Fruit fly (Drosophila melanogaster) whole organism, embryonic: Measurements from ENCODE around the gene CheB38c.
A peak's percentile ranks its signal among the peaks of the same experiment; 100 is the strongest.

ENCODE experiments used
- ATbp ChIP-seq: fragments of 200-800 bp; sonication (Bioruptor generic); optimal IDR thresholded peaks from 2 replicates; lab custom pipeline; 2017; ENCODE audit warnings: missing biosample characterization, mild to moderate bottlenecking, missing genetic modification characterization, missing genetic modification reagents
- Blimp-1 ChIP-seq: fragments of 200-800 bp; sonication (Bioruptor generic); optimal IDR thresholded peaks from 3 replicates; lab custom pipeline; 2018; ENCODE audit warnings: missing biosample characterization, missing genetic modification characterization, mild to moderate bottlenecking, moderate library complexity, missing genetic modification reagents
- CG10543 ChIP-seq: fragments of 200-800 bp; sonication (Bioruptor generic); optimal IDR thresholded peaks from 3 replicates; lab custom pipeline; 2017; ENCODE audit warnings: missing biosample characterization, mild to moderate bottlenecking, missing genetic modification characterization, moderate library complexity
- CG10979 ChIP-seq: fragments of 200-800 bp; sonication (Bioruptor generic); optimal IDR thresholded peaks from 2 replicates; lab custom pipeline; 2018; ENCODE audit warnings: missing biosample characterization, mild to moderate bottlenecking, missing genetic modification characterization, moderate library complexity
- CG11093 ChIP-seq: fragments of 200-800 bp; sonication (Bioruptor generic); IDR thresholded peaks from 3 replicates; pipeline ENCODE4 v1.3.6; 2022; ENCODE audit warnings: missing biosample characterization, missing genetic modification characterization
- CG11504 ChIP-seq: fragments of 200-800 bp; sonication (Bioruptor generic); optimal IDR thresholded peaks from 3 replicates; lab custom pipeline; 2019; ENCODE audit warnings: missing biosample characterization, mild to moderate bottlenecking, missing genetic modification characterization, moderate library complexity
- CG13894 ChIP-seq: fragments of 200-800 bp; sonication (Bioruptor generic); optimal IDR thresholded peaks from 3 replicates; lab custom pipeline; 2018; ENCODE audit warnings: missing biosample characterization, mild to moderate bottlenecking, missing genetic modification characterization, moderate library complexity
- CG14014 ChIP-seq: fragments of 200-800 bp; sonication (Bioruptor generic); IDR thresholded peaks from 2 replicates; pipeline ENCODE4 v1.3.6; 2022; ENCODE audit warnings: missing biosample characterization, missing genetic modification characterization
- CG14965 ChIP-seq: fragments of 200-800 bp; sonication (Bioruptor generic); optimal IDR thresholded peaks from 2 replicates; lab custom pipeline; 2016; ENCODE audit warnings: missing biosample characterization, missing genetic modification characterization, borderline replicate concordance
- CG16815 ChIP-seq: fragments of 200-800 bp; sonication (Bioruptor generic); optimal IDR thresholded peaks from 3 replicates; lab custom pipeline; 2017; ENCODE audit warnings: missing biosample characterization, mild to moderate bottlenecking, missing genetic modification characterization
- CG17912 ChIP-seq: fragments of 200-800 bp; sonication (Bioruptor generic); optimal IDR thresholded peaks from 2 replicates; lab custom pipeline; 2018; ENCODE audit warnings: missing biosample characterization, mild to moderate bottlenecking, missing genetic modification characterization
- CG18011 ChIP-seq: fragments of 200-800 bp; sonication (Bioruptor generic); optimal IDR thresholded peaks from 2 replicates; lab custom pipeline; 2017; ENCODE audit warnings: missing biosample characterization, missing genetic modification characterization, mild to moderate bottlenecking, moderate library complexity, missing genotype
- CG18262 ChIP-seq: fragments of 200-800 bp; optimal IDR thresholded peaks from 3 replicates; lab custom pipeline; 2019; ENCODE audit warnings: missing biosample characterization, mild to moderate bottlenecking, missing genetic modification characterization, moderate library complexity
- CG18619 ChIP-seq: fragments of 200-800 bp; sonication (Bioruptor generic); optimal IDR thresholded peaks from 3 replicates; lab custom pipeline; 2017; ENCODE audit warnings: missing biosample characterization, mild to moderate bottlenecking, missing genetic modification characterization
- CG18764 ChIP-seq: fragments of 200-800 bp; sonication (Bioruptor generic); optimal IDR thresholded peaks from 3 replicates; lab custom pipeline; 2016; ENCODE audit warnings: missing biosample characterization, missing genetic modification characterization
- CG34376 ChIP-seq: fragments of 200-800 bp; sonication (Bioruptor generic); optimal IDR thresholded peaks from 2 replicates; lab custom pipeline; 2018; ENCODE audit warnings: missing biosample characterization, mild to moderate bottlenecking, missing genetic modification characterization
- CG7556 ChIP-seq: fragments of 200-800 bp; sonication (Bioruptor generic); optimal IDR thresholded peaks from 2 replicates; lab custom pipeline; 2017; ENCODE audit warnings: missing biosample characterization, mild to moderate bottlenecking, missing genetic modification characterization
- CG9932 ChIP-seq: fragments of 200-800 bp; sonication (Bioruptor generic); IDR thresholded peaks from 2 replicates; pipeline ENCODE4 v1.3.6; 2022; ENCODE audit warnings: missing biosample characterization, missing genetic modification characterization
- CHES-1-like ChIP-seq: fragments of 200-800 bp; sonication (Bioruptor generic); optimal IDR thresholded peaks from 2 replicates; lab custom pipeline; 2016; ENCODE audit warnings: missing biosample characterization, missing genetic modification characterization
- Doc3 ChIP-seq: fragments of 200-800 bp; sonication (Bioruptor generic); IDR thresholded peaks from 3 replicates; pipeline ENCODE4 v1.3.6; 2022; ENCODE audit warnings: missing biosample characterization, missing genetic modification characterization; ENCODE audit not compliant: partially characterized antibody
- Eip74EF ChIP-seq, 2 experiments: fragments of 200-800 bp in 1 of 2; fragments of >200 bp in 1 of 2; sonication (Bioruptor generic) in 1 of 2; optimal IDR thresholded peaks; 2 replicates each; lab custom pipeline; 2017 to 2019; ENCODE audit warnings: missing biosample characterization in 2 of 2, missing genetic modification characterization in 2 of 2, mild to moderate bottlenecking in 1 of 2, moderate library complexity in 1 of 2
- HmgD ChIP-seq: fragments of 200-800 bp; sonication (Bioruptor generic); optimal IDR thresholded peaks from 3 replicates; lab custom pipeline; 2016; ENCODE audit warnings: missing biosample characterization, missing genetic modification characterization
- Lhr ChIP-seq: fragments of 200-800 bp; sonication (Bioruptor generic); optimal IDR thresholded peaks from 3 replicates; lab custom pipeline; 2017; ENCODE audit warnings: mild to moderate bottlenecking, missing biosample characterization, missing genetic modification reagents, missing genetic modification characterization
- MTF-1 ChIP-seq: fragments of 200-800 bp; sonication (Bioruptor generic); optimal IDR thresholded peaks from 2 replicates; lab custom pipeline; 2018; ENCODE audit warnings: missing biosample characterization, mild to moderate bottlenecking, missing genetic modification characterization, borderline replicate concordance
- Stat92E ChIP-seq, 3 experiments: fragments of >200 bp in 2 of 3; fragments of 200-800 bp in 1 of 3; sonication (Bioruptor generic) in 1 of 3; optimal IDR thresholded peaks; 2 replicates each; lab custom pipeline; 2017 to 2019; ENCODE audit warnings: missing biosample characterization in 3 of 3, missing genetic modification characterization in 3 of 3, mild to moderate bottlenecking in 1 of 3, moderate library complexity in 1 of 3
- Trl ChIP-seq, 3 experiments: fragments of >200 bp in 2 of 3; fragments of 200-800 bp in 1 of 3; sonication (Bioruptor generic) in 1 of 3; optimal IDR thresholded peaks; 2 replicates in 1 of 3; 3 replicates in 2 of 3; lab custom pipeline; 2016 to 2017; ENCODE audit warnings: missing biosample characterization in 1 of 3, missing genetic modification characterization in 1 of 3
- Xrp1 ChIP-seq: fragments of 200-800 bp; sonication (Bioruptor generic); IDR thresholded peaks from 2 replicates; pipeline ENCODE4 v1.3.6; 2022; ENCODE audit warnings: missing biosample characterization, missing genetic modification characterization
- YL-1 ChIP-seq: fragments of 200-800 bp; sonication (Bioruptor generic); optimal IDR thresholded peaks from 3 replicates; lab custom pipeline; 2017; ENCODE audit warnings: missing biosample characterization, mild to moderate bottlenecking, missing genetic modification characterization
- ase ChIP-seq: fragments of 200-800 bp; sonication (Bioruptor generic); IDR thresholded peaks from 3 replicates; pipeline ENCODE4 v1.3.6; 2022; ENCODE audit warnings: missing biosample characterization, missing genetic modification characterization
- ato ChIP-seq: fragments of 200-800 bp; sonication (Bioruptor generic); IDR thresholded peaks from 2 replicates; pipeline ENCODE4 v1.3.6; 2022; ENCODE audit warnings: missing biosample characterization, missing genetic modification characterization; ENCODE audit not compliant: partially characterized antibody
- bbx ChIP-seq: fragments of 200-800 bp; sonication (Bioruptor generic); IDR thresholded peaks from 2 replicates; pipeline ENCODE4 v1.3.6; 2022; ENCODE audit warnings: missing biosample characterization, missing genetic modification characterization; ENCODE audit not compliant: partially characterized antibody
- bigmax ChIP-seq: fragments of 200-800 bp; sonication (Bioruptor generic); optimal IDR thresholded peaks from 2 replicates; lab custom pipeline; 2018; ENCODE audit warnings: missing biosample characterization, mild to moderate bottlenecking, missing genetic modification characterization
- bsh ChIP-seq, 2 experiments: fragments of 200-800 bp; sonication (Bioruptor generic); optimal IDR thresholded peaks; 2 replicates each; lab custom pipeline; 2017 to 2018; ENCODE audit warnings: mild to moderate bottlenecking in 2 of 2, missing biosample characterization in 2 of 2, missing genetic modification characterization in 2 of 2, moderate library complexity in 1 of 2
- chinmo ChIP-seq: fragments of 200-800 bp; sonication (Bioruptor generic); IDR thresholded peaks from 4 replicates; pipeline ENCODE4 v1.3.6; 2022; ENCODE audit warnings: missing biosample characterization, missing genetic modification characterization; ENCODE audit not compliant: partially characterized antibody
- dati ChIP-seq: fragments of 200-800 bp; sonication (Bioruptor generic); IDR thresholded peaks from 2 replicates; pipeline ENCODE4 v1.3.6; 2022; ENCODE audit warnings: missing biosample characterization, missing genetic modification characterization
- hbn ChIP-seq: fragments of 200-800 bp; sonication (Bioruptor generic); IDR thresholded peaks from 2 replicates; pipeline ENCODE4 v1.3.6; 2022; ENCODE audit warnings: missing biosample characterization, missing genetic modification characterization; ENCODE audit not compliant: partially characterized antibody
- her ChIP-seq: fragments of 200-800 bp; sonication (Bioruptor generic); optimal IDR thresholded peaks from 2 replicates; lab custom pipeline; 2016; ENCODE audit warnings: missing biosample characterization, missing genetic modification characterization
- ind ChIP-seq: fragments of 200-800 bp; sonication (Bioruptor generic); optimal IDR thresholded peaks from 3 replicates; lab custom pipeline; 2016; ENCODE audit warnings: missing biosample characterization, missing genetic modification characterization
- mirr ChIP-seq: fragments of 200-800 bp; sonication (Bioruptor generic); optimal IDR thresholded peaks from 3 replicates; lab custom pipeline; 2018; ENCODE audit warnings: missing biosample characterization, mild to moderate bottlenecking, missing genetic modification characterization
- nerfin-1 ChIP-seq: fragments of 200-800 bp; sonication (Bioruptor generic); optimal IDR thresholded peaks from 3 replicates; lab custom pipeline; 2019; ENCODE audit warnings: missing biosample characterization, mild to moderate bottlenecking, missing genetic modification characterization, moderate library complexity
- pros ChIP-seq: fragments of 200-800 bp; sonication (Bioruptor generic); optimal IDR thresholded peaks from 3 replicates; lab custom pipeline; 2019; ENCODE audit warnings: missing biosample characterization, mild to moderate bottlenecking, missing genetic modification characterization, moderate library complexity
- tap ChIP-seq: fragments of 200-800 bp; optimal IDR thresholded peaks from 3 replicates; lab custom pipeline; 2019; ENCODE audit warnings: missing biosample characterization, mild to moderate bottlenecking, missing genetic modification characterization, moderate library complexity
- unc-4 ChIP-seq: fragments of 200-800 bp; sonication (Bioruptor generic); IDR thresholded peaks from 2 replicates; pipeline ENCODE4 v1.3.6; 2022; ENCODE audit warnings: missing biosample characterization, missing genetic modification characterization; ENCODE audit not compliant: partially characterized antibody
- vnd ChIP-seq: fragments of 200-800 bp; sonication (Bioruptor generic); IDR thresholded peaks from 3 replicates; pipeline ENCODE4 v1.3.6; 2022; ENCODE audit warnings: missing biosample characterization, missing genetic modification characterization; ENCODE audit not compliant: partially characterized antibody
- wor ChIP-seq: fragments of 200-800 bp; sonication (Bioruptor generic); IDR thresholded peaks from 2 replicates; pipeline ENCODE4 v1.3.6; 2022; ENCODE audit warnings: missing biosample characterization, missing genetic modification characterization
- yki ChIP-seq: fragments of >200 bp; optimal IDR thresholded peaks from 3 replicates; lab custom pipeline; 2018

The CheB38c gene

DNA sequence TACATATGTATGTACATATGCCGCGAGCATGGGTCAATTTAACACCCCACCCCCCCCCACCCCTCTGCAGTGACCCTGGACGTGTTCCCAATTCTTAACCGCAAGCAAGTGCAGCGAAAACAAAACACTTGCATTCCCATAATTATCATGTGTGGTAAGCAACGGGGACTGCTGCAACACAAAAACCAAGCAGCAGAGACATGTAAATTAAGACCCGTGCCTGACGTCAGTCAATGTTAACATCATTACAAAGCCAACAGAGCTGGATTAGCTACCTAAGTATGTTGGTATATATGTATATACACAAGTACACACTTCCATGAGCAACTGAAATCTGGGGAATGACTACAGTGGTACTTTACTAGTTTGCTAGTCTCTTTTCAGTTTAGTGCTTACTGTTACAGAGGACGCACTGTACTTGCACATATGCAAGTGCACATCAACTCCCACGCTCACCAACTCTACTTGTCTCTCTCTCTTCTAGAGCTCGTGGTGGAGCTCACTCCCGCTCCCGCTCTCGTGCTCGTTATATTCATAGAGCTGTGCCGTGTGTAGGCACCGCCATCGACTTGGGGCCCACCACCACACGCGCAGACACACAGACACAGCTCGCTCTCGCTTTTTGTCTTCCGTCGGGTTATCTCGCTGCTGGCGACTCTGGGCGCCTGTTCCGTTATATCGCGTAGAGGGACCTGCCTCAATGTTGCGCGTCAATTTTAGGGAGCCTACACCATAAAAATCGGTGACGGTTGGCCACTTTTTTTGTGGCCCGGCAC lies 770 bp upstream of the CheB38c start (continued):
- TF ChIP-seq Doc3 (GFP tag; lab: Robert Waterston, UW) = peak; percentile 55; the same call in 2 of the 3 replicates
- peak; percentile 9 for TF ChIP-seq MTF-1 (GFP tag; lab: Kevin White, UChicago)
- TF ChIP-seq tap (tag; lab: Kevin White, UChicago) = no peak
- TF ChIP-seq bbx (GFP tag; lab: Robert Waterston, UW) = peak; percentile 67
- TF ChIP-seq CG14965 = no peak
- TF ChIP-seq nerfin-1 = no peak
- peak; percentile 79 for TF ChIP-seq CG13894 (tag; lab: Kevin White, UChicago)
- TF ChIP-seq unc-4 (GFP tag; lab: Robert Waterston, UW) = peak; percentile 60
- peak; percentile 23 for TF ChIP-seq Lhr (GFP tag; lab: Kevin White, UChicago)
- peak; percentile 47; the same call in 1 of the 2 replicates for TF ChIP-seq Xrp1 (GFP tag; lab: Robert Waterston, UW)
- peak; percentile 5 for TF ChIP-seq ind
- TF ChIP-seq CG11093 (GFP tag; lab: Robert Waterston, UW) = no peak
- TF ChIP-seq ato = 0 out of 2 replicates have a peak, but pooled peaks have one; percentile 50
- TF ChIP-seq pros (GFP tag; lab: Kevin White, UChicago) = peak; percentile 94
- peak; percentile 84 to 90 for TF ChIP-seq Trl (optimal IDR thresholded peaks at IDR 0.05; lab: Kevin White, UChicago)
- TF ChIP-seq Trl (GFP tag; optimal IDR thresholded peaks at IDR 0.05; lab: Kevin White, UChicago) = no peak
- no peak for TF ChIP-seq wor (GFP tag; lab: Robert Waterston, UW)
- TF ChIP-seq Blimp-1 (GFP tag; lab: Kevin White, UChicago) = peak; percentile 63
- TF ChIP-seq ase (GFP tag; lab: Robert Waterston, UW) = 0 out of 3 replicates have a peak, but pooled peaks have one; percentile 47
- TF ChIP-seq HmgD = no peak
- no peak for TF ChIP-seq YL-1 (GFP tag; lab: Kevin White, UChicago)
- TF ChIP-seq CHES-1-like (GFP tag; lab: Kevin White, UChicago) = no peak
- no peak for TF ChIP-seq bsh (GFP tag; optimal IDR thresholded peaks at IDR 0.05; lab: Kevin White, UChicago)
- TF ChIP-seq CG16815 (GFP tag; lab: Kevin White, UChicago) = no peak
- TF ChIP-seq hbn (GFP tag; lab: Robert Waterston, UW) = peak; percentile 37
- TF ChIP-seq vnd = 0 out of 3 replicates have a peak, but pooled peaks have one; percentile 36
- TF ChIP-seq Stat92E (GFP tag; optimal IDR thresholded peaks at IDR 0.05; lab: Kevin White, UChicago) = peak in 1 of 3 experiments; percentile 32
- TF ChIP-seq CG34376 (GFP tag; lab: Kevin White, UChicago) = peak; percentile 39
- no peak for TF ChIP-seq mirr (GFP tag; lab: Kevin White, UChicago)
- peak; percentile 14 for TF ChIP-seq CG18262 (tag; lab: Kevin White, UChicago)
- peak in 1 of 2 experiments; percentile 21 for TF ChIP-seq Eip74EF (GFP tag; optimal IDR thresholded peaks at IDR 0.05; lab: Kevin White, UChicago)
- TF ChIP-seq CG10543 (GFP tag; lab: Kevin White, UChicago) = peak; percentile 83
- TF ChIP-seq CG18011 = no peak
- TF ChIP-seq bigmax (GFP tag; lab: Kevin White, UChicago) = no peak
- TF ChIP-seq CG10979 (tag; lab: Kevin White, UChicago) = peak; percentile 32
- peak; percentile 10 for TF ChIP-seq CG17912 (GFP tag; lab: Kevin White, UChicago)
- no peak for TF ChIP-seq CG14014
- no peak for TF ChIP-seq CG18619
- TF ChIP-seq CG11504 = peak; percentile 92
- peak; percentile 80 for TF ChIP-seq yki (lab: Kevin White, UChicago)
- no peak for TF ChIP-seq her (GFP tag; lab: Kevin White, UChicago)
- TF ChIP-seq CG18764 (GFP tag; lab: Kevin White, UChicago) = no peak
- no peak for TF ChIP-seq CG9932
- no peak for TF ChIP-seq dati (GFP tag; lab: Robert Waterston, UW)
- no peak for TF ChIP-seq ATbp
- TF ChIP-seq chinmo (GFP tag; lab: Robert Waterston, UW) = peak; percentile 82; the same call in 3 of the 4 replicates
- no peak for TF ChIP-seq CG7556 (GFP tag; lab: Kevin White, UChicago)
